Worm (Caenorhabditis elegans): Measurements from ENCODE around the gene R06F6.12.

R06F6.12 gene

DNA sequence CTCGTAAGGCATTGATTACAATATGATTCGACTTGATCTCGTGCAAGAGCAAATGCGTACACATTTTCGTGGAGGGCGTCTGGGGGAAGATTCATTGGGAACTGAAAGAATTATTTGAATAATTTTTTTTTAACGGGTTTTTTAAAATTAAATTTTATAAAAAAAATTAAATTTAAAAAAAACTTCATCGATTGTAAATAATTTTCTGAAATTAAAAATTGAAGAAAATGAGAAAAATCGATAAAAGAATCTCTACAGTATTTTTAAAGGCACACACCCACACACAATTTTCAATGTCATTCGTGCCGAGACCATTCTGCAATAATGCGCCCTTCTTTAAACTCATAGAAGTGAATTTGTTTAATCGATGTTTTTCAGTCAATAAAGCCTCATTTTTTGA, 27.7 kb downstream of the R06F6.12 start, which contains the start of gene set-14:
Gene set-14 (minus strand): TSS at position 101 of the 400 bp plus-strand sequence.
- no peak for TF ChIP-seq elt-1 (tag; optimal IDR thresholded peaks at IDR 0.05; ENCODE audit: borderline replicate concordance, insufficient read depth)
- TF ChIP-seq lsy-2 (tag; optimal IDR thresholded peaks at IDR 0.05), result no peak
- no peak for TF ChIP-seq zip-8 (tag; optimal IDR thresholded peaks at IDR 0.05)
- TF ChIP-seq bed-3 (GFP tag; optimal IDR thresholded peaks at IDR 0.05), result no peak
- TF ChIP-seq sptf-1 (tag; optimal IDR thresholded peaks at IDR 0.05), result no peak
- TF ChIP-seq ceh-43 (GFP tag; optimal IDR thresholded peaks at IDR 0.05), result no peak
- TF ChIP-seq flh-1 (GFP tag; optimal IDR thresholded peaks at IDR 0.05), result no peak
- TF ChIP-seq ces-1 (GFP tag; optimal IDR thresholded peaks at IDR 0.05), result no peak
- no peak for TF ChIP-seq lin-13 (tag; optimal IDR thresholded peaks at IDR 0.05)
- no peak for TF ChIP-seq snpc-4 (tag; optimal IDR thresholded peaks at IDR 0.05)
- no peak for TF ChIP-seq ceh-39 (tag; optimal IDR thresholded peaks at IDR 0.05)
- no peak for TF ChIP-seq unc-39 (tag; optimal IDR thresholded peaks at IDR 0.05)
- TF ChIP-seq unc-62 (GFP tag; optimal IDR thresholded peaks at IDR 0.05), result no peak
- TF ChIP-seq sem-2 (GFP tag; optimal IDR thresholded peaks at IDR 0.05), result no peak
- no peak for TF ChIP-seq nhr-28 (tag; optimal IDR thresholded peaks at IDR 0.05)
- TF ChIP-seq lin-32 (GFP tag; optimal IDR thresholded peaks at IDR 0.05), result no peak

DNA sequence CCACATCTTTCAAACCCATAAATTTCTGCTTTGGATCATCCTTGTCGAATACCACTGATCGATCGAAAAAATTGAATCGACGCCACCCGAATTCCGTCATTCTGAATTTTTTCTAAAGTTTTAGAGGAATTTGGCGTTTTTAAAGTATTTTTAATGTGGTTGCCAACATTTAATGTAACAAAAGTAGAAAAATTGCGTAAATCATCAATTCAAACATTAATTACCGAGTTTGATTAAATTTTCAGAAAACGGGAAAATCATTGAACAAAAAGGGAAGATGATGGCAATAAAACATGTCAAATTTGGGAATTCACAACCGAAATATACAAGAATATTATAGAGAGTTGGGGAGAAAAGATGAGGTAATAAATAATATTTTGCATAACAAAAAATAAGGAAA, 30.5 kb downstream of the R06F6.12 start, which contains the start of gene vps-11:
Gene vps-11 (minus strand): TSS at position 101 of the 400 bp plus-strand sequence.
- TF ChIP-seq unc-120 (tag; optimal IDR thresholded peaks at IDR 0.05; ENCODE audit: poor library complexity, severe bottlenecking) (no peak), snpc-4 (tag; optimal IDR thresholded peaks at IDR 0.05) (no peak), nhr-28 (tag; optimal IDR thresholded peaks at IDR 0.05) (no peak), mep-1 (tag; optimal IDR thresholded peaks at IDR 0.05) (no peak), zip-8 (tag; optimal IDR thresholded peaks at IDR 0.05) (no peak), ceh-83 (GFP tag; optimal IDR thresholded peaks at IDR 0.05) (no peak), ces-1 (GFP tag; optimal IDR thresholded peaks at IDR 0.05) (no peak), ceh-43 (GFP tag; optimal IDR thresholded peaks at IDR 0.05) (no peak), ham-2 (GFP tag; optimal IDR thresholded peaks at IDR 0.05) (no peak), elt-1 (tag; optimal IDR thresholded peaks at IDR 0.05; ENCODE audit: borderline replicate concordance, insufficient read depth) (no peak), hlh-1 (tag; optimal IDR thresholded peaks at IDR 0.05) (no peak), unc-62 (GFP tag; optimal IDR thresholded peaks at IDR 0.05) (no peak), elt-3 (tag; optimal IDR thresholded peaks at IDR 0.05) (no peak), flh-1 (GFP tag; optimal IDR thresholded peaks at IDR 0.05) (no peak), lin-32 (GFP tag; optimal IDR thresholded peaks at IDR 0.05) (no peak), M03D4.4 (tag; optimal IDR thresholded peaks at IDR 0.05) (no peak), sem-2 (GFP tag; optimal IDR thresholded peaks at IDR 0.05) (no peak), cnd-1 (tag; optimal IDR thresholded peaks at IDR 0.05) (no peak), mab-5 (tag; optimal IDR thresholded peaks at IDR 0.05) (no peak)

DNA sequence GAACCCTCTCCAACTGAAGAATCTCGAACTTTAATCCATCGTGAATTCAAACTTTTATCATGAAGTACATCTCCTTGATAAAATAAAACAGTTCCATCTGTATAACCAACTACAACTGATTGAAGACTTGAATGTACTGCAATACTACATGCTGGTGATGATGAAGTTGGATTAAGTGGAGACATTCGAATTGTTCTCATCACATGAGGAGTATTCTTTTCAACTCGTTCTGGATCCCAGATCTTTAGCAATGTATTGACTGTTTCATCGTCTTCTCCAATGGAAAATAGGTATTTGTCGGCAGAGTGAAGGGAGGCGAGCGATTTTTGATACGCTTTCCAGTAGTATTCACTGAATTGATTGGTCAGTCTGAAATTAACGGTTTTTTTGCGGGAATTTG, 31.3 kb downstream of the R06F6.12 start:
- TF ChIP-seq unc-120 (tag; optimal IDR thresholded peaks at IDR 0.05; ENCODE audit: poor library complexity, severe bottlenecking) (no peak), M03D4.4 (tag; optimal IDR thresholded peaks at IDR 0.05) (no peak), mls-2 (tag; optimal IDR thresholded peaks at IDR 0.05) (no peak), mab-5 (tag; optimal IDR thresholded peaks at IDR 0.05) (no peak), pha-4 (tag; optimal IDR thresholded peaks at IDR 0.05) (no peak), bed-3 (GFP tag; optimal IDR thresholded peaks at IDR 0.05) (no peak), sem-2 (GFP tag; optimal IDR thresholded peaks at IDR 0.05) (no peak), nhr-237 (tag; optimal IDR thresholded peaks at IDR 0.05) (no peak), drap-1 (GFP tag; optimal IDR thresholded peaks at IDR 0.05) (no peak), lin-32 (GFP tag; optimal IDR thresholded peaks at IDR 0.05) (no peak), nhr-2 (tag; optimal IDR thresholded peaks at IDR 0.05) (no peak)

DNA sequence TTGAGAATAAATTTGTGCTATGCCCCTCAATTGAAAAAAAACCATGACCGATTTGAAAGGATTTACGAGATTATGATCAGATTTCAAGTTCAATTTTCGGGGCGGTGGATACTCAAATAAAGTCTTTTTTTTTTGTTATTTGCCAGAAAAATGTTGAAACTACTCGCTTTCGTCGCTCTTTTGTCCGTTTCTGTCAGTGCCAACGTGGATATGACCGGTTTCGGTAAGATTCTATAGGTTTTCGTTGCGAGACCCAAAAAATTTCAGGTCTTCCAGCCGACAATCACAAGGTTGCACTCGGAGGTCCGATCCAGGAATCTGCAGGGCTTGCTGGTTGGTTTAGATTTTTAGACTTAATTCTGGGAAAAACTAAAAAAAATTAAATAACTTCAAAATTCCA, 36.6 kb downstream of the R06F6.12 start, which contains the start of gene tag-209:
Gene tag-209 (plus strand): TSS at position 73 of the 400 bp plus-strand sequence.
- no peak for TF ChIP-seq mab-5 (tag; optimal IDR thresholded peaks at IDR 0.05)
- TF ChIP-seq nhr-237 (tag; optimal IDR thresholded peaks at IDR 0.05), result no peak
- TF ChIP-seq ceh-83 (GFP tag; optimal IDR thresholded peaks at IDR 0.05), result no peak
- TF ChIP-seq mls-2 (tag; optimal IDR thresholded peaks at IDR 0.05), result no peak
- TF ChIP-seq nhr-76 (tag; optimal IDR thresholded peaks at IDR 0.05), result no peak
- TF ChIP-seq mep-1 (tag; optimal IDR thresholded peaks at IDR 0.05), result no peak
- TF ChIP-seq blmp-1 (tag; optimal IDR thresholded peaks at IDR 0.05), result no peak
- TF ChIP-seq unc-39 (tag; optimal IDR thresholded peaks at IDR 0.05), result no peak
- no peak for TF ChIP-seq snpc-4 (tag; optimal IDR thresholded peaks at IDR 0.05)
- TF ChIP-seq zip-8 (tag; optimal IDR thresholded peaks at IDR 0.05), result no peak
- TF ChIP-seq unc-120 (tag; optimal IDR thresholded peaks at IDR 0.05; ENCODE audit: poor library complexity, severe bottlenecking), result no peak
- no peak for TF ChIP-seq sptf-1 (tag; optimal IDR thresholded peaks at IDR 0.05)
- no peak for TF ChIP-seq pha-4 (tag; optimal IDR thresholded peaks at IDR 0.05)
- no peak for TF ChIP-seq sem-2 (GFP tag; optimal IDR thresholded peaks at IDR 0.05)
- TF ChIP-seq nhr-28 (tag; optimal IDR thresholded peaks at IDR 0.05), result no peak
- no peak for TF ChIP-seq ham-2 (GFP tag; optimal IDR thresholded peaks at IDR 0.05)
- no peak for TF ChIP-seq ceh-43 (GFP tag; optimal IDR thresholded peaks at IDR 0.05)
- no peak for TF ChIP-seq cnd-1 (tag; optimal IDR thresholded peaks at IDR 0.05)
